Fruit fly (Drosophila melanogaster) whole organism, embryonic: Measurements from ENCODE around the gene MBD-like.
A peak's percentile ranks its signal among the peaks of the same experiment; 100 is the strongest.

Experiments used
- Asciz ChIP-seq: fragments of 200-800 bp; sonication (Bioruptor generic); optimal IDR thresholded peaks from 2 replicates; lab custom pipeline; 2017; ENCODE audit warnings: missing biosample characterization, mild to moderate bottlenecking, missing genetic modification characterization, missing genetic modification reagents
- CG10147 ChIP-seq: fragments of 200-800 bp; sonication (Bioruptor generic); optimal IDR thresholded peaks from 2 replicates; lab custom pipeline; 2019; ENCODE audit warnings: missing biosample characterization, mild to moderate bottlenecking, missing genetic modification characterization, moderate library complexity
- CG11398 ChIP-seq: fragments of 200-800 bp; sonication (Bioruptor generic); optimal IDR thresholded peaks from 2 replicates; lab custom pipeline; 2016; ENCODE audit warnings: missing biosample characterization, missing genetic modification characterization
- CG12769 ChIP-seq: fragments of 200-800 bp; sonication (Bioruptor generic); optimal IDR thresholded peaks from 2 replicates; lab custom pipeline; 2019; ENCODE audit warnings: missing biosample characterization, mild to moderate bottlenecking, missing genetic modification characterization, moderate library complexity
- CG13123 ChIP-seq: fragments of 200-800 bp; sonication (Bioruptor generic); optimal IDR thresholded peaks from 2 replicates; lab custom pipeline; 2016; ENCODE audit warnings: missing biosample characterization, missing genetic modification characterization
- CG13424 ChIP-seq: fragments of 200-800 bp; sonication (Bioruptor generic); optimal IDR thresholded peaks from 2 replicates; lab custom pipeline; 2019; ENCODE audit warnings: missing biosample characterization, mild to moderate bottlenecking, missing genetic modification characterization, moderate library complexity
- CG17802 ChIP-seq: fragments of 200-800 bp; sonication (Bioruptor generic); optimal IDR thresholded peaks from 2 replicates; lab custom pipeline; 2018; ENCODE audit warnings: missing biosample characterization, mild to moderate bottlenecking, missing genetic modification characterization, moderate library complexity
- CG18599 ChIP-seq: fragments of 200-800 bp; sonication (Bioruptor generic); optimal IDR thresholded peaks from 3 replicates; lab custom pipeline; 2017; ENCODE audit warnings: missing biosample characterization, missing genetic modification characterization, mild to moderate bottlenecking, moderate library complexity, missing genetic modification reagents
- CG2199 ChIP-seq: fragments of 200-800 bp; sonication (Bioruptor generic); IDR thresholded peaks from 3 replicates; pipeline ENCODE4 v1.3.6; 2022; ENCODE audit warnings: missing biosample characterization, missing genetic modification characterization
- CG32532 ChIP-seq: fragments of 200-800 bp; sonication (Bioruptor generic); IDR thresholded peaks from 2 replicates; pipeline ENCODE4 v1.3.6; 2022; ENCODE audit warnings: missing biosample characterization, missing genetic modification characterization
- CG4360 ChIP-seq: fragments of 200-800 bp; sonication (Bioruptor generic); IDR thresholded peaks from 2 replicates; pipeline ENCODE4 v1.3.6; 2022; ENCODE audit warnings: missing biosample characterization, missing genetic modification characterization
- CG4617 ChIP-seq: fragments of 200-800 bp; sonication (Bioruptor generic); optimal IDR thresholded peaks from 3 replicates; lab custom pipeline; 2016; ENCODE audit warnings: missing biosample characterization, missing genetic modification characterization, borderline replicate concordance
- CG8478 ChIP-seq: fragments of >200 bp; optimal IDR thresholded peaks from 2 replicates; lab custom pipeline; 2018
- CrebB ChIP-seq: fragments of 200-800 bp; sonication (Bioruptor generic); optimal IDR thresholded peaks from 3 replicates; lab custom pipeline; 2018; ENCODE audit warnings: missing biosample characterization, mild to moderate bottlenecking, missing genetic modification characterization
- Drgx ChIP-seq: fragments of 200-800 bp; sonication (Bioruptor generic); IDR thresholded peaks from 2 replicates; pipeline ENCODE4 v1.3.6; 2022; ENCODE audit warnings: missing biosample characterization, missing genetic modification characterization
- GATAe ChIP-seq: fragments of 200-800 bp; sonication (Bioruptor generic); conservative IDR thresholded peaks from 2 replicates; pipeline ENCODE4 v1.3.6; 2022; ENCODE audit warnings: missing biosample characterization, missing genetic modification characterization
- HLH3B ChIP-seq: fragments of 200-800 bp; sonication (Bioruptor generic); IDR thresholded peaks from 2 replicates; pipeline ENCODE4 v1.3.6; 2022; ENCODE audit warnings: missing biosample characterization, missing genetic modification characterization
- Hsf ChIP-seq: fragments of 200-800 bp; sonication (Bioruptor generic); optimal IDR thresholded peaks from 3 replicates; lab custom pipeline; 2016; ENCODE audit warnings: missing biosample characterization, missing genetic modification characterization
- Jarid2 ChIP-seq: fragments of 200-800 bp; sonication (Bioruptor generic); optimal IDR thresholded peaks from 3 replicates; lab custom pipeline; 2017; ENCODE audit warnings: mild to moderate bottlenecking, missing biosample characterization, missing genetic modification reagents, missing genetic modification characterization
- Med ChIP-seq: fragments of 200-800 bp; sonication (Bioruptor generic); peaks from one replicate; lab custom pipeline; 2016; ENCODE audit warnings: missing biosample characterization, missing genetic modification characterization, mild to moderate bottlenecking, inconsistent platforms, moderate library complexity
- Side ChIP-seq: fragments of 200-800 bp; sonication (Bioruptor generic); optimal IDR thresholded peaks from 2 replicates; lab custom pipeline; 2016; ENCODE audit warnings: missing biosample characterization, missing genetic modification characterization
- Sin3A ChIP-seq: fragments of >200 bp; optimal IDR thresholded peaks from 2 replicates; lab custom pipeline; 2018
- amos ChIP-seq: fragments of 200-800 bp; sonication (Bioruptor generic); IDR thresholded peaks from 2 replicates; pipeline ENCODE4 v1.3.6; 2022; ENCODE audit warnings: missing biosample characterization, missing genetic modification characterization; ENCODE audit not compliant: partially characterized antibody
- br ChIP-seq: fragments of >200 bp; optimal IDR thresholded peaks from 2 replicates; lab custom pipeline; 2017
- chif ChIP-seq, 2 experiments: fragments of 200-800 bp; sonication (Bioruptor generic); optimal IDR thresholded peaks; 3 replicates each; lab custom pipeline; 2016; ENCODE audit warnings: missing biosample characterization in 2 of 2, missing genetic modification characterization in 2 of 2
- chinmo ChIP-seq: fragments of 200-800 bp; sonication (Bioruptor generic); IDR thresholded peaks from 4 replicates; pipeline ENCODE4 v1.3.6; 2022; ENCODE audit warnings: missing biosample characterization, missing genetic modification characterization; ENCODE audit not compliant: partially characterized antibody
- ci ChIP-seq: fragments of 200-800 bp; sonication (Bioruptor generic); IDR thresholded peaks from 3 replicates; pipeline ENCODE4 v1.3.6; 2022; ENCODE audit warnings: missing biosample characterization, missing genetic modification characterization
- dysf ChIP-seq: fragments of 200-800 bp; sonication (Bioruptor generic); IDR thresholded peaks from 3 replicates; pipeline ENCODE4 v1.3.6; 2022; ENCODE audit warnings: missing biosample characterization, missing genetic modification characterization
- gsb ChIP-seq: fragments of 200-800 bp; sonication (Bioruptor generic); IDR thresholded peaks from 2 replicates; pipeline ENCODE4 v1.3.6; 2022; ENCODE audit warnings: missing biosample characterization, missing genetic modification characterization
- mld ChIP-seq: fragments of 200-800 bp; sonication (Bioruptor generic); IDR thresholded peaks from 3 replicates; pipeline ENCODE4 v1.3.6; 2022; ENCODE audit warnings: missing biosample characterization, missing genetic modification characterization; ENCODE audit not compliant: partially characterized antibody
- nom ChIP-seq: fragments of 200-800 bp; sonication (Bioruptor generic); optimal IDR thresholded peaks from 2 replicates; lab custom pipeline; 2017; ENCODE audit warnings: missing biosample characterization, missing genetic modification characterization, mild to moderate bottlenecking, moderate library complexity, missing genetic modification reagents
- otp ChIP-seq: fragments of 200-800 bp; sonication (Bioruptor generic); IDR thresholded peaks from 3 replicates; pipeline ENCODE4, ENCODE4 v1.3.6; 2022; ENCODE audit warnings: missing biosample characterization, missing genetic modification characterization
- phol ChIP-seq: fragments of 200-800 bp; sonication (Bioruptor generic); optimal IDR thresholded peaks from 3 replicates; lab custom pipeline; 2018; ENCODE audit warnings: missing biosample characterization, mild to moderate bottlenecking, missing genetic modification characterization, moderate library complexity
- prd ChIP-seq, 3 experiments: fragments of >200 bp in 2 of 3; fragments of 200-800 bp in 1 of 3; sonication (Bioruptor generic) in 1 of 3; optimal IDR thresholded peaks in 2 of 3; IDR thresholded peaks in 1 of 3; 2 replicates in 2 of 3; 3 replicates in 1 of 3; pipeline versions ENCODE4 v1.3.6 to Lab custom; 2017 to 2022; ENCODE audit warnings: missing biosample characterization in 1 of 3, missing genetic modification characterization in 1 of 3
- pros ChIP-seq: fragments of 200-800 bp; sonication (Bioruptor generic); optimal IDR thresholded peaks from 3 replicates; lab custom pipeline; 2019; ENCODE audit warnings: missing biosample characterization, mild to moderate bottlenecking, missing genetic modification characterization, moderate library complexity
- pum ChIP-seq: fragments of 200-800 bp; sonication (Bioruptor generic); optimal IDR thresholded peaks from 2 replicates; lab custom pipeline; 2016; ENCODE audit warnings: missing biosample characterization, missing genetic modification characterization
- pzg ChIP-seq: fragments of 200-800 bp; sonication (Bioruptor generic); optimal IDR thresholded peaks from 3 replicates; lab custom pipeline; 2018; ENCODE audit warnings: missing biosample characterization, mild to moderate bottlenecking, missing genetic modification characterization, moderate library complexity
- sd ChIP-seq: fragments of 200-800 bp; sonication (Bioruptor generic); optimal IDR thresholded peaks from 3 replicates; lab custom pipeline; 2018; ENCODE audit warnings: missing biosample characterization, mild to moderate bottlenecking, missing genetic modification characterization, moderate library complexity
- slp2 ChIP-seq: fragments of 200-800 bp; sonication (Bioruptor generic); optimal IDR thresholded peaks from 2 replicates; lab custom pipeline; 2016; ENCODE audit warnings: missing biosample characterization, missing genetic modification characterization
- sqz ChIP-seq: fragments of 200-800 bp; sonication (Bioruptor generic); optimal IDR thresholded peaks from 3 replicates; lab custom pipeline; 2018; ENCODE audit warnings: missing biosample characterization, mild to moderate bottlenecking, missing genetic modification characterization
- trem ChIP-seq: fragments of 200-800 bp; optimal IDR thresholded peaks from 3 replicates; lab custom pipeline; 2019; ENCODE audit warnings: missing biosample characterization, mild to moderate bottlenecking, missing genetic modification characterization, moderate library complexity

Gene MBD-like

DNA sequence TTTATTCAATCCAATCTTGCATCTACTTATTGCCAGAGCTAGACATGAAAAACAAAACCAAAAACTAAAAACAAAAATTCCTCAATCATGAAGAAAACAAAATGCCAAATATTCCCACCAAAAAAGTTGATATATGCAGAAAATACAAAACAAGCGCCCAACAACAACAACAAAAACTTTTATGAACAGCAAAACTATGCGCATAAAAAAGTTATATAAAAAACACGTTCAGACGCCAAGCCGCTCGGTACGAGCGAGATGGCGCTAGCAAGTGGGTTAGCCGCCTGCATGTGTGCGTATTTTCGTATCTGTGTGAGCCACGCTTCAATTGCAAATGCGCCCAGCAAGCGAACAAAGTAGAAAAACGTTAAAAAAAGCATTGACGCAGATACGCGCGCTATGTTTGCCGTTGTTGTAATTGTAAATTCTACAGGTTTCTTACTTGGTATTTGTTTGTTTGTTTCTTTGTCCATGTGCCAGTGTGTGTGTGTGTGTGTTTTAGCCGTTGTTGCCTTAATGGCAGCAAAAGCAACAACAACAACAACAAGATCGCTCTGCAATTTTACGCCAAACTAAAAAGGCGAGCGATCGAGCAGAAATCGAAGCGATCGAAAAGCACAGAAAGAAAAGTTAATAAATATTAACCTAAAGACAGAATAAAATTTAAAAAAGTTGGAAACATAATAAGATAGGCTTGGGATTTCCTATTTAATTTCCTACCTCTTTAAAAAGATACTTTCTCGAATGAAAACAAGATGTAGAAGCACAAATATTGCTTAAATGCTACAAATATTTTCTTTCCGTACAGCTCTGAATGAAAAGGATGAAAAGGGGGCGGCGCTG lies 34.1 kb downstream of the MBD-like start (continued):
- TF ChIP-seq trem (tag; lab: Kevin White, UChicago) (no peak), gsb (GFP tag; lab: Robert Waterston, UW) (no peak), sqz (peak; percentile 84), pzg (GFP tag; lab: Kevin White, UChicago) (no peak), CG4617 (GFP tag; lab: Kevin White, UChicago) (no peak), ci (no peak), slp2 (GFP tag; lab: Kevin White, UChicago) (no peak), Sin3A (lab: Kevin White, UChicago) (no peak), CG2199 (0 out of 3 replicates have a peak, but pooled peaks have one; percentile 8), Med (peak; percentile 31), br (no peak), Asciz (GFP tag; lab: Kevin White, UChicago) (peak; percentile 6), dysf (GFP tag; lab: Robert Waterston, UW) (no peak), chinmo (peak; percentile 99), CG32532 (GFP tag; lab: Robert Waterston, UW) (no peak), CG8478 (no peak), pum (GFP tag; lab: Kevin White, UChicago) (no peak), CG13424 (tag; lab: Kevin White, UChicago) (no peak), pros (peak; percentile 22), amos (GFP tag; lab: Robert Waterston, UW) (no peak), phol (tag; lab: Kevin White, UChicago) (no peak), CG18599 (GFP tag; lab: Kevin White, UChicago) (no peak), CrebB (tag; lab: Kevin White, UChicago) (no peak), CG10147 (GFP tag; lab: Kevin White, UChicago) (no peak), Side (no peak), GATAe (GFP tag; lab: Robert Waterston, UW) (no peak), Hsf (GFP tag; lab: Kevin White, UChicago) (no peak), CG17802 (tag; lab: Kevin White, UChicago) (no peak), otp (GFP tag; lab: Robert Waterston, UW) (no peak), CG11398 (GFP tag; lab: Kevin White, UChicago) (no peak), Drgx (peak; percentile 74), HLH3B (GFP tag; lab: Robert Waterston, UW) (no peak), mld (GFP tag; lab: Robert Waterston, UW) (no peak), nom (GFP tag; lab: Kevin White, UChicago) (peak; percentile 28), CG12769 (tag; lab: Kevin White, UChicago) (no peak), CG4360 (GFP tag; lab: Robert Waterston, UW) (peak; percentile 65), chif (GFP tag; optimal IDR thresholded peaks at IDR 0.05; lab: Kevin White, UChicago) (no peak), CG13123 (GFP tag; lab: Kevin White, UChicago) (no peak), sd (tag; lab: Kevin White, UChicago) (peak; percentile 93), prd (optimal IDR thresholded peaks at IDR 0.05; lab: Kevin White, UChicago) (no peak), prd (GFP tag; IDR thresholded peaks at IDR 0.05; lab: Robert Waterston, UW) (no peak), Jarid2 (GFP tag; lab: Kevin White, UChicago) (no peak)
